Fruit fly (Drosophila melanogaster): ENCODE data around the gene RpS3.

Gene RpS3

dm6 chr3R:23356920-23357386, 1.7 kb upstream of the RpS3 start:
- no peak for TF ChIP-seq tai (GFP tag; optimal IDR thresholded peaks at IDR 0.05)
- TF ChIP-seq Hr78 (GFP tag; optimal IDR thresholded peaks at IDR 0.05), result no peak
- no peak for TF ChIP-seq brk (GFP tag; optimal IDR thresholded peaks at IDR 0.05)
- peak; percentile 53 for TF ChIP-seq woc (GFP tag; optimal IDR thresholded peaks at IDR 0.05)
- TF ChIP-seq OdsH (GFP tag; optimal IDR thresholded peaks at IDR 0.05), result peak; percentile 83
- TF ChIP-seq Hnf4 (GFP tag; optimal IDR thresholded peaks at IDR 0.05), result no peak
- no peak for TF ChIP-seq Dif (GFP tag; optimal IDR thresholded peaks at IDR 0.05; ENCODE audit: partially characterized antibody)
- no peak for TF ChIP-seq ey (GFP tag; optimal IDR thresholded peaks at IDR 0.05)
- TF ChIP-seq br (GFP tag; optimal IDR thresholded peaks at IDR 0.05), result no peak
- TF ChIP-seq psq (GFP tag; optimal IDR thresholded peaks at IDR 0.05), result peak; percentile 78
- no peak for TF ChIP-seq dsf (GFP tag; optimal IDR thresholded peaks at IDR 0.05; ENCODE audit: borderline replicate concordance)
- peak; percentile 38 for TF ChIP-seq sv (GFP tag; optimal IDR thresholded peaks at IDR 0.05)
- TF ChIP-seq N (GFP tag; optimal IDR thresholded peaks at IDR 0.05), result no peak
- peak; percentile 79 for TF ChIP-seq HLH106 (tag; optimal IDR thresholded peaks at IDR 0.05)
- peak; percentile 68 for TF ChIP-seq h (GFP tag; optimal IDR thresholded peaks at IDR 0.05)
- TF ChIP-seq CG32264 (GFP tag; optimal IDR thresholded peaks at IDR 0.05), result no peak
- no peak for TF ChIP-seq Vsx2 (GFP tag; optimal IDR thresholded peaks at IDR 0.05; ENCODE audit: partially characterized antibody)
- TF ChIP-seq Jra (GFP tag; optimal IDR thresholded peaks at IDR 0.05), result no peak
- no peak for TF ChIP-seq CG9705 (GFP tag; optimal IDR thresholded peaks at IDR 0.05)
- no peak for TF ChIP-seq jim (GFP tag; optimal IDR thresholded peaks at IDR 0.05)
- no peak for TF ChIP-seq Rel (GFP tag; optimal IDR thresholded peaks at IDR 0.05)
- peak; percentile 28 for TF ChIP-seq Rel (tag; optimal IDR thresholded peaks at IDR 0.05)
- TF ChIP-seq Mio (GFP tag; optimal IDR thresholded peaks at IDR 0.05), result no peak
- no peak for TF ChIP-seq GATAd (GFP tag; optimal IDR thresholded peaks at IDR 0.05)
- no peak for TF ChIP-seq Myc (optimal IDR thresholded peaks at IDR 0.05)
- TF ChIP-seq foxo (GFP tag; optimal IDR thresholded peaks at IDR 0.05), result peak in 1 of 2 experiments; percentile 75
- no peak for TF ChIP-seq Hr83 (GFP tag; optimal IDR thresholded peaks at IDR 0.05; ENCODE audit: poor library complexity, severe bottlenecking)
- TF ChIP-seq rgr (GFP tag; optimal IDR thresholded peaks at IDR 0.05), result peak; percentile 80
- TF ChIP-seq lola (GFP tag; optimal IDR thresholded peaks at IDR 0.05), result no peak
- no peak for TF ChIP-seq Abd-B (GFP tag; optimal IDR thresholded peaks at IDR 0.05)
- no peak for TF ChIP-seq CrebA (GFP tag; optimal IDR thresholded peaks at IDR 0.05; ENCODE audit: borderline replicate concordance)
- TF ChIP-seq Sp1 (GFP tag; optimal IDR thresholded peaks at IDR 0.05), result peak; percentile 85
- TF ChIP-seq sage (GFP tag; optimal IDR thresholded peaks at IDR 0.05), result no peak
- TF ChIP-seq dl (GFP tag; optimal IDR thresholded peaks at IDR 0.05; ENCODE audit: insufficient read depth in 1 of 2, partially characterized antibody in 2 of 2), result no peak
- TF ChIP-seq usp (GFP tag; optimal IDR thresholded peaks at IDR 0.05), result no peak
- TF ChIP-seq pan (optimal IDR thresholded peaks at IDR 0.05), result no peak
- peak; percentile 28 for TF ChIP-seq dmrt93B (GFP tag; optimal IDR thresholded peaks at IDR 0.05)
- TF ChIP-seq Dfd (GFP tag; optimal IDR thresholded peaks at IDR 0.05), result no peak
- TF ChIP-seq fru (GFP tag; optimal IDR thresholded peaks at IDR 0.05), result peak; percentile 27

- no peak for TF ChIP-seq h (GFP tag; optimal IDR thresholded peaks at IDR 0.05)
- no peak for TF ChIP-seq Hnf4 (GFP tag; optimal IDR thresholded peaks at IDR 0.05)
- TF ChIP-seq OdsH (GFP tag; optimal IDR thresholded peaks at IDR 0.05), result no peak
- TF ChIP-seq foxo (GFP tag; optimal IDR thresholded peaks at IDR 0.05), result no peak
- no peak for TF ChIP-seq CG9705 (GFP tag; optimal IDR thresholded peaks at IDR 0.05)
- TF ChIP-seq psq (GFP tag; optimal IDR thresholded peaks at IDR 0.05), result no peak
- TF ChIP-seq fru (GFP tag; optimal IDR thresholded peaks at IDR 0.05), result no peak
- TF ChIP-seq Abd-B (GFP tag; optimal IDR thresholded peaks at IDR 0.05), result no peak
- TF ChIP-seq brk (GFP tag; optimal IDR thresholded peaks at IDR 0.05), result no peak
- no peak for TF ChIP-seq Jra (GFP tag; optimal IDR thresholded peaks at IDR 0.05)
- TF ChIP-seq Dif (GFP tag; optimal IDR thresholded peaks at IDR 0.05; ENCODE audit: partially characterized antibody), result no peak
Measured at dm6 chr3R:23359420-23359819, 808 bp downstream of the RpS3 start.

- TF ChIP-seq br (GFP tag; optimal IDR thresholded peaks at IDR 0.05), result no peak
- TF ChIP-seq HLH106 (tag; optimal IDR thresholded peaks at IDR 0.05), result no peak
- TF ChIP-seq dsf (GFP tag; optimal IDR thresholded peaks at IDR 0.05; ENCODE audit: borderline replicate concordance), result no peak
Measured at dm6 chr3R:23360356-23360755, 1.7 kb downstream of the RpS3 start.

All from whole organism, wandering third instar larva.